Fruit fly (Drosophila melanogaster) whole organism, wandering third instar larva: ENCODE results near the gene Reg-2.

Source experiments
- Abd-B ChIP-seq: fragments of >200 bp; optimal IDR thresholded peaks from 2 replicates; lab custom pipeline; 2017; ENCODE audit warnings: missing biosample characterization, missing genetic modification characterization
- CG32264 ChIP-seq: fragments of 200-800 bp; sonication (Bioruptor generic); optimal IDR thresholded peaks from 2 replicates; lab custom pipeline; 2016; ENCODE audit warnings: missing biosample characterization, missing genetic modification characterization
- CrebA ChIP-seq: fragments of 200-800 bp; sonication (Bioruptor generic); optimal IDR thresholded peaks from 2 replicates; lab custom pipeline; 2016; ENCODE audit warnings: missing biosample characterization, mild to moderate bottlenecking, missing genetic modification characterization, borderline replicate concordance
- Dfd ChIP-seq: fragments of >200 bp; optimal IDR thresholded peaks from 2 replicates; lab custom pipeline; 2017; ENCODE audit warnings: missing biosample characterization, missing genetic modification characterization
- Dif ChIP-seq: fragments of 200-275, 200-300 bp; sonication (Bioruptor generic); optimal IDR thresholded peaks from 2 replicates; lab custom pipeline; 2018; ENCODE audit warnings: missing biosample characterization, missing genetic modification characterization; ENCODE audit not compliant: partially characterized antibody
- HLH106 ChIP-seq: fragments of 200-800 bp; optimal IDR thresholded peaks from 3 replicates; lab custom pipeline; 2019; ENCODE audit warnings: missing biosample characterization, mild to moderate bottlenecking, missing genetic modification characterization, moderate library complexity
- Jra ChIP-seq: sonication (Bioruptor generic); optimal IDR thresholded peaks from 2 replicates; lab custom pipeline; 2016; ENCODE audit warnings: missing biosample characterization, missing genetic modification characterization
- Sp1 ChIP-seq: fragments of 200-800 bp; sonication (Bioruptor generic); optimal IDR thresholded peaks from 3 replicates; lab custom pipeline; 2019; ENCODE audit warnings: missing biosample characterization, mild to moderate bottlenecking, missing genetic modification characterization, moderate library complexity
- ey ChIP-seq: fragments of 200-800 bp; sonication (Bioruptor generic); optimal IDR thresholded peaks from 2 replicates; lab custom pipeline; 2016; ENCODE audit warnings: missing biosample characterization, missing genetic modification characterization
- fru ChIP-seq: fragments of 200-800 bp; sonication (Bioruptor generic); optimal IDR thresholded peaks from 3 replicates; lab custom pipeline; 2016; ENCODE audit warnings: missing biosample characterization, mild to moderate bottlenecking, missing genetic modification characterization
- psq ChIP-seq: fragments of 200-800 bp; sonication (Bioruptor generic); optimal IDR thresholded peaks from 3 replicates; lab custom pipeline; 2017; ENCODE audit warnings: missing biosample characterization, mild to moderate bottlenecking, missing genetic modification characterization, moderate library complexity

DNA sequence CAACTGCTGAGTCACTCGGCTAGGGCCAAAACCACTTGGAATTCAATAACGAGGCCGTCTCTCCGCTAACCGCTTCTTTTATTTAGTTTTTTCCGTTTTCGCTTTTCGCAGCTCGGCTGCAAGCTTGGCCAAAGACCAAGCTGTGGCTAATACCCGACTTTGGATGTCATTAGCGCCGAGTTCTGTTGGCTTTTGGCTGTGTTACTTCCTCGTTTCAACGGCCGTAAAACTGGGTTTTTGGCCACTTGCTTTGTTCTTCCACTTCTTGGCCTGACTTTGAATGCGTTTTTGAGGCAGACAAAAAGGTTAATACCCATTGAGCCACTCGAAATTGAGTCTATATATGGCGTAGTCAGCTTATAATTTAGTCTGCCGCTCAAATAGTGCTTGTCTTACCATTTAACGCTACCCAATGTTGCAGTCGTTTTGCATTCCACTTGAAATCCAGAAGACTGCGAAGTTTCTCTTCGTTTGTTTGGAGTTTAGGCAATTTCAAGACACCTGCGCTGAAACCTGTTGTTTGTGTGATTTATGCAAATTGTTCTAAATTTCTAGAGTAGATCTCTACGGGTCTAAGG, 4.7 kb downstream of the Reg-2 start:
- no peak for TF ChIP-seq fru (GFP tag; lab: Kevin White, UChicago)
- no peak for TF ChIP-seq Dfd (GFP tag; lab: Kevin White, UChicago)
- TF ChIP-seq Abd-B (GFP tag; lab: Kevin White, UChicago) = no peak
- TF ChIP-seq Sp1 (GFP tag; lab: Kevin White, UChicago) = no peak
- TF ChIP-seq Jra = no peak
- TF ChIP-seq CG32264 (GFP tag; lab: Kevin White, UChicago) = no peak
- no peak for TF ChIP-seq psq (GFP tag; lab: Kevin White, UChicago)
- TF ChIP-seq ey = no peak
- TF ChIP-seq CrebA = no peak
- no peak for TF ChIP-seq HLH106 (tag; lab: Kevin White, UChicago)
- TF ChIP-seq Dif (GFP tag; lab: Kevin White, UChicago) = no peak
